Worm (Caenorhabditis elegans) whole organism, L1 larva: ENCODE results near the gene rbc-1.

Source experiments
- C04F5.9 ChIP-seq: sonication (generic microtip); optimal IDR thresholded peaks from 2 replicates; lab custom pipeline; 2016; ENCODE audit warnings: missing genetic modification characterization, missing compliant biosample characterization
- Y116A8C.19 ChIP-seq: sonication (generic microtip); optimal IDR thresholded peaks from 2 replicates; lab custom pipeline; 2016; ENCODE audit warnings: missing compliant biosample characterization, missing genetic modification characterization, borderline replicate concordance
- aha-1 ChIP-seq: fragments of 150-350 bp; optimal IDR thresholded peaks from 2 replicates; lab custom pipeline; 2014; ENCODE audit warnings: missing biosample characterization, missing genetic modification characterization
- alr-1 ChIP-seq: fragments of 200-800 bp; sonication (Bioruptor generic); optimal IDR thresholded peaks from 2 replicates; lab custom pipeline; 2018; ENCODE audit warnings: borderline replicate concordance, mild to moderate bottlenecking, missing genetic modification characterization, missing compliant biosample characterization
- ceh-82 ChIP-seq, 3 experiments: fragments of 150-350 bp in 1 of 3; sonication (generic microtip) in 2 of 3; optimal IDR thresholded peaks; 2 replicates each; lab custom pipeline; 2014 to 2017; ENCODE audit warnings: missing biosample characterization in 3 of 3, missing genetic modification characterization in 3 of 3
- ces-1 ChIP-seq: fragments of 150-350 bp; optimal IDR thresholded peaks from 2 replicates; lab custom pipeline; 2014; ENCODE audit warnings: missing biosample characterization, missing genetic modification reagents, missing genetic modification characterization
- dsc-1 ChIP-seq: sonication (generic microtip); optimal IDR thresholded peaks from 2 replicates; lab custom pipeline; 2016; ENCODE audit warnings: mild to moderate bottlenecking, missing genetic modification characterization, missing compliant biosample characterization
- efl-1 ChIP-seq, 4 experiments: fragments of 150-350 bp; optimal IDR thresholded peaks in 3 of 4; peaks in 1 of 4; 1 replicate in 1 of 4; 2 replicates in 3 of 4; lab custom pipeline; 2014; ENCODE audit warnings: missing biosample characterization in 2 of 4, missing genetic modification characterization in 2 of 4, missing genetic modification reagents in 2 of 4
- egl-27 ChIP-seq, 2 experiments: fragments of 150-350 bp in 1 of 2; sonication (generic microtip); optimal IDR thresholded peaks; 3 replicates each; lab custom pipeline; 2017 to 2018; ENCODE audit warnings: missing biosample characterization in 2 of 2, missing genetic modification characterization in 2 of 2, missing genetic modification reagents in 2 of 2
- elt-2 ChIP-seq: sonication (generic microtip); optimal IDR thresholded peaks from 2 replicates; lab custom pipeline; 2016; ENCODE audit warnings: missing genetic modification characterization, mild to moderate bottlenecking, inconsistent platforms, missing compliant biosample characterization, missing genetic modification reagents
- fkh-10 ChIP-seq: sonication (generic microtip); optimal IDR thresholded peaks from 2 replicates; lab custom pipeline; 2017; ENCODE audit warnings: missing biosample characterization, missing genetic modification reagents, missing genetic modification characterization
- fkh-4 ChIP-seq: sonication (generic microtip); optimal IDR thresholded peaks from 2 replicates; lab custom pipeline; 2016; ENCODE audit warnings: missing compliant biosample characterization, missing genetic modification characterization, borderline replicate concordance
- fkh-8 ChIP-seq: sonication (generic microtip); optimal IDR thresholded peaks from 2 replicates; lab custom pipeline; 2016; ENCODE audit warnings: mild to moderate bottlenecking, missing genetic modification characterization, missing compliant biosample characterization
- fos-1 ChIP-seq: fragments of 150-350 bp; optimal IDR thresholded peaks from 2 replicates; lab custom pipeline; 2014; ENCODE audit warnings: missing biosample characterization, missing genetic modification characterization
- hlh-17 ChIP-seq: fragments of 200-800 bp; sonication (Bioruptor generic); optimal IDR thresholded peaks from 2 replicates; lab custom pipeline; 2018; ENCODE audit warnings: missing genetic modification characterization, mild to moderate bottlenecking, missing compliant biosample characterization, moderate library complexity, borderline replicate concordance
- hlh-4 ChIP-seq: sonication (generic microtip); optimal IDR thresholded peaks from 2 replicates; lab custom pipeline; 2016; ENCODE audit warnings: mild to moderate bottlenecking, missing genetic modification characterization, missing compliant biosample characterization
- irx-1 ChIP-seq: sonication (generic microtip); optimal IDR thresholded peaks from 2 replicates; lab custom pipeline; 2016; ENCODE audit warnings: missing genetic modification characterization, missing compliant biosample characterization
- isw-1 ChIP-seq: fragments of 200-800 bp; sonication (Bioruptor generic); IDR thresholded peaks from 2 replicates; pipeline ENCODE4 v1.3.6; 2022; ENCODE audit warnings: missing genetic modification characterization, missing compliant biosample characterization
- jun-1 ChIP-seq: fragments of 150-350 bp; optimal IDR thresholded peaks from 2 replicates; lab custom pipeline; 2014; ENCODE audit warnings: missing biosample characterization, missing genetic modification reagents, missing genetic modification characterization
- lin-14 ChIP-seq: fragments of 200-800 bp; sonication (Bioruptor generic); optimal IDR thresholded peaks from 2 replicates; lab custom pipeline; 2018; ENCODE audit warnings: mild to moderate bottlenecking, missing genetic modification characterization, moderate library complexity, missing compliant biosample characterization
- lin-39 ChIP-seq: fragments of 150-350 bp; optimal IDR thresholded peaks from 2 replicates; lab custom pipeline; 2014; ENCODE audit warnings: missing biosample characterization, missing genetic modification reagents, missing genetic modification characterization
- mdl-1 ChIP-seq, 2 experiments: fragments of 150-350 bp; optimal IDR thresholded peaks; 2 replicates each; lab custom pipeline; 2014 to 2017; ENCODE audit warnings: missing biosample characterization in 2 of 2, missing genetic modification characterization in 2 of 2, inconsistent platforms in 1 of 2
- mep-1 ChIP-seq: fragments of 150-350 bp; optimal IDR thresholded peaks from 2 replicates; lab custom pipeline; 2014; ENCODE audit warnings: missing biosample characterization, missing genetic modification characterization
- nhr-11 ChIP-seq: fragments of 150-350 bp; optimal IDR thresholded peaks from 2 replicates; lab custom pipeline; 2014; ENCODE audit warnings: missing biosample characterization, missing genetic modification characterization
- nhr-12 ChIP-seq: sonication (generic microtip); optimal IDR thresholded peaks from 2 replicates; lab custom pipeline; 2017; ENCODE audit warnings: missing biosample characterization, missing genetic modification characterization
- nhr-28 ChIP-seq: fragments of 150-350 bp; optimal IDR thresholded peaks from 2 replicates; lab custom pipeline; 2014; ENCODE audit warnings: missing biosample characterization, missing genetic modification characterization
- nhr-71 ChIP-seq: sonication (generic microtip); optimal IDR thresholded peaks from 2 replicates; lab custom pipeline; 2016; ENCODE audit warnings: mild to moderate bottlenecking, missing genetic modification characterization, moderate library complexity, missing compliant biosample characterization
- nhr-76 ChIP-seq: sonication (generic microtip); optimal IDR thresholded peaks from 2 replicates; lab custom pipeline; 2017; ENCODE audit warnings: missing biosample characterization, missing genetic modification characterization
- nhr-84 ChIP-seq: sonication (generic microtip); optimal IDR thresholded peaks from 2 replicates; lab custom pipeline; 2017; ENCODE audit warnings: missing biosample characterization, missing genetic modification characterization
- nhr-90 ChIP-seq: sonication (generic microtip); optimal IDR thresholded peaks from 2 replicates; lab custom pipeline; 2016; ENCODE audit warnings: mild to moderate bottlenecking, missing genetic modification characterization, missing compliant biosample characterization; ENCODE audit not compliant: poor library complexity
- pax-3 ChIP-seq: fragments of 200-800 bp; sonication (Bioruptor generic); optimal IDR thresholded peaks from 2 replicates; lab custom pipeline; 2018; ENCODE audit warnings: mild to moderate bottlenecking, missing genetic modification characterization, moderate library complexity, missing compliant biosample characterization
- pqm-1 ChIP-seq: sonication (generic microtip); optimal IDR thresholded peaks from 3 replicates; lab custom pipeline; 2017; ENCODE audit warnings: missing biosample characterization, missing genetic modification characterization
- rnt-1 ChIP-seq: sonication (generic microtip); optimal IDR thresholded peaks from 2 replicates; lab custom pipeline; 2016; ENCODE audit warnings: mild to moderate bottlenecking, missing genetic modification characterization, moderate library complexity, missing compliant biosample characterization
- snpc-4 ChIP-seq: fragments of 150-350 bp; optimal IDR thresholded peaks from 2 replicates; lab custom pipeline; 2014; ENCODE audit warnings: missing biosample characterization, missing genetic modification characterization
- sup-37 ChIP-seq: fragments of 200-800 bp; sonication (Bioruptor generic); optimal IDR thresholded peaks from 2 replicates; lab custom pipeline; 2018; ENCODE audit warnings: mild to moderate bottlenecking, missing genetic modification characterization, missing compliant biosample characterization
- swsn-7 ChIP-seq: sonication (generic microtip); optimal IDR thresholded peaks from 2 replicates; lab custom pipeline; 2016; ENCODE audit warnings: missing genetic modification characterization, missing compliant biosample characterization
- unc-30 ChIP-seq: sonication (generic microtip); optimal IDR thresholded peaks from 2 replicates; lab custom pipeline; 2017; ENCODE audit warnings: missing biosample characterization, missing genetic modification characterization
- unc-86 ChIP-seq: sonication (generic microtip); optimal IDR thresholded peaks from 2 replicates; lab custom pipeline; 2016; ENCODE audit warnings: missing genetic modification characterization, missing compliant biosample characterization
- unc-98 ChIP-seq: fragments of 200-800 bp; sonication (Bioruptor generic); IDR thresholded peaks from 2 replicates; pipeline ENCODE4 v1.3.6; 2022; ENCODE audit warnings: missing genetic modification characterization, missing compliant biosample characterization
- ztf-11 ChIP-seq, 2 experiments: sonication (generic microtip); optimal IDR thresholded peaks; 2 replicates each; lab custom pipeline; 2016 to 2017; ENCODE audit warnings: missing genetic modification characterization in 2 of 2, missing biosample characterization in 1 of 2, missing compliant biosample characterization in 1 of 2
- ztf-4 ChIP-seq: fragments of 150-350 bp; optimal IDR thresholded peaks from 2 replicates; lab custom pipeline; 2014; ENCODE audit warnings: missing biosample characterization, missing genetic modification characterization

rbc-1 gene

DNA sequence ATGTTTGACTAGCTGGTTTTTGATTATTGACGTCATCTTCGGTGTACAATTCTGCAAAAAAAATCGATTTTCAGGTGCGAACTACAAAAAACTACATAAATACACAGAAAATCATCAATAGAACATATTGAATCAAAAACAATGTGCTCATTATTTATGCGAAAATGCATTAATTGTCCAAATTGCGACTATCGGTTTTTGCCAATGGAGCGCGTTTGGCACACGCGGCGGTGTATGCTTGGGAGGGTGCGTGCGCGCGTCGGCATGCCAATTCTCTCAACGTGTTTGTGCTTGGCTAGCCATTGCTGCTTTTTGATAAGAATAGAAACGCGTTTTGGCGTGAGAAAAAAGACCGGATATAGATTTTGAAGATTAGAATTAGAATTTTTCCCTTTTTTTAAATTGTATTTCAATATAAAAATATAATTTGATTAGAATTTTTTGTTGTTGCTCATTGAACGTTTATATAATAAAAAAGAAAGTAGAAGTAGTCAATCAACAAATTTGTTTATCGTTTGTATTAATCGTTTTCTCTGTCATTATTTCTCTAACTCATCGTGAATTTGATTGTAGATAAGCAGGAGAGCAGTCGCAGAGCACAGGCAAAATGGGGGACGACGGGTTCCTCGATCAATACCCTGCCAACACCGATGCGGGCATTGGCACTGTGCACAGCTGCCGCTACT, 22.0 kb upstream of the rbc-1 start, which contains the start of the genes C44H4.4 and tap-1 (continued):
- TF ChIP-seq unc-86 (tag; lab: Kevin White, UChicago) (no peak), nhr-11 (tag; lab: Kevin White, UChicago) (no peak), lin-14 (GFP tag; lab: Kevin White, UChicago) (peak; percentile 69), sup-37 (no peak), snpc-4 (tag; lab: Kevin White, UChicago) (no peak)

DNA sequence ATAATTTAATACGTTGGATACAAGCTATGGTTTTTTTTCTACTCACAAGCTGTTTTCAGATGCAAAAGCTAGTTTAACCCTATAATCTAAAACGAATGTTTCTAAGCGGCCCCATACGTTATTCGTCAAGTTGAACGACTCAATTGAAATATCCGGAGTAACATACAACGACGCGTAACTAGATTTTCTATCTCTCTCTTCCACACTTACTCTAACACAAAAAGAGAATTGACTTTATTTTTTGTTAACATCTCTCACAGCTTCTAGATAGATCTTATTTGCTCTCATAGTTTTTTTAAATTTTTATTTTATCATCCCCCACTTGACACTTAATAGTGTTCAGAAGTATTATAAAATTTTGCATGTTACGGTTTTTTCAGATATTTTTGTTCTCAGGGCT, 18.0 kb upstream of the rbc-1 start:
- peak; percentile 90 for TF ChIP-seq dsc-1 (tag; lab: Kevin White, UChicago)
- peak; percentile 36 for TF ChIP-seq fkh-4
- peak; percentile 70 for TF ChIP-seq lin-14 (GFP tag; lab: Kevin White, UChicago)
- TF ChIP-seq nhr-12 (tag; lab: Kevin White, UChicago) = no peak
- TF ChIP-seq fkh-8 (tag; lab: Kevin White, UChicago) = no peak
- TF ChIP-seq fkh-10 = peak; percentile 91
- peak; percentile 2 for TF ChIP-seq nhr-71 (tag; lab: Kevin White, UChicago)
- no peak for TF ChIP-seq unc-30 (tag; lab: Kevin White, UChicago)

DNA sequence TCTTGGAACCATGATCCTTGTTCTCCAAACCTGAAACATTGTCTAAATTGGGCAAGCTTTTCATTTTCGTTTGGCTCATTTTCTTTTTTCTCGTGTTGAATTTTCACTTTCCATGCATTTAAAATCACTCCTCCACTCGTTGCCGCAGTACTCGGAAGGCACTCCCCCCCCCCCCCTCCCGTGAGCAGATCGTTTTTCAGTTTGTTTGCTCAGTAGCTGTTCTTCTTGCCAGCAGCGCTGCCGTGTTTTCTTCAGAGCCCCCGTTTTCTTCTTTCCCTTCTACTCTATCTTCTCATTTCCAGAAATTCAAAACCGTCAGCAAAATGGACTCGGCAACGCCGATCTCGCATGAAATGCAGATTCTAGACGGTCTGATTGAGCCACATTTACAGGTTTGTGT, 16.3 kb upstream of the rbc-1 start, which contains the start of gene C44H4.8:
TSS of gene C44H4.8 (plus strand) at position 301 of the 400 bp plus-strand sequence.
- TF ChIP-seq Y116A8C.19 (tag; lab: Kevin White, UChicago) (no peak), pax-3 (no peak), nhr-90 (tag; lab: Kevin White, UChicago) (no peak), ceh-82 (tag; optimal IDR thresholded peaks at IDR 0.05; lab: Kevin White, UChicago) (no peak), nhr-76 (no peak), nhr-28 (no peak), irx-1 (tag; lab: Kevin White, UChicago) (no peak), unc-98 (GFP tag; lab: Robert Waterston, UW) (no peak), hlh-17 (GFP tag; lab: Kevin White, UChicago) (no peak), mdl-1 (tag; optimal IDR thresholded peaks at IDR 0.05; lab: Kevin White, UChicago) (no peak), nhr-71 (tag; lab: Kevin White, UChicago) (no peak), ztf-11 (tag; optimal IDR thresholded peaks at IDR 0.05; lab: Kevin White, UChicago) (no peak), elt-2 (tag; lab: Kevin White, UChicago) (no peak), lin-39 (tag; lab: Kevin White, UChicago) (no peak), unc-30 (tag; lab: Kevin White, UChicago) (no peak)

ce11 chrX:14599245-14599644, 11.9 kb upstream of the rbc-1 start, which contains the start of gene C44H4.6:
C44H4.6 (minus strand) TSS chrX:14599345.
- no peak for TF ChIP-seq mep-1 (tag; lab: Kevin White, UChicago)
- TF ChIP-seq isw-1 (GFP tag; lab: Robert Waterston, UW) = no peak
- no peak for TF ChIP-seq nhr-84
- no peak for TF ChIP-seq mdl-1 (tag; optimal IDR thresholded peaks at IDR 0.05; lab: Kevin White, UChicago)
- TF ChIP-seq swsn-7 (tag; lab: Kevin White, UChicago) = no peak
- no peak for TF ChIP-seq fkh-4
- TF ChIP-seq ces-1 (GFP tag; lab: Kevin White, UChicago) = no peak
- TF ChIP-seq fos-1 = no peak
- no peak for TF ChIP-seq efl-1 (optimal IDR thresholded peaks at IDR 0.05; lab: Kevin White, UChicago)
- no peak for TF ChIP-seq efl-1 (GFP tag; optimal IDR thresholded peaks at IDR 0.05 in 1 of 2; lab: Kevin White, UChicago)
- no peak for TF ChIP-seq C04F5.9 (tag; lab: Kevin White, UChicago)
- TF ChIP-seq pqm-1 (tag; lab: Kevin White, UChicago) = no peak
- TF ChIP-seq jun-1 = no peak
- no peak for TF ChIP-seq ztf-4 (tag; lab: Kevin White, UChicago)
- TF ChIP-seq aha-1 = no peak
- no peak for TF ChIP-seq nhr-12 (tag; lab: Kevin White, UChicago)
- no peak for TF ChIP-seq rnt-1 (tag; lab: Kevin White, UChicago)
- no peak for TF ChIP-seq alr-1 (tag; lab: Kevin White, UChicago)
- TF ChIP-seq hlh-4 (tag; lab: Kevin White, UChicago) = no peak
- no peak for TF ChIP-seq egl-27 (tag; optimal IDR thresholded peaks at IDR 0.05; lab: Kevin White, UChicago)
